Fruit fly (Drosophila melanogaster) whole organism, embryonic: Measurements from ENCODE around the gene Scox.

ENCODE experiments used
- ATbp ChIP-seq: fragments of 200-800 bp; sonication (Bioruptor generic); optimal IDR thresholded peaks from 2 replicates; lab custom pipeline; 2017; ENCODE audit warnings: missing biosample characterization, mild to moderate bottlenecking, missing genetic modification characterization, missing genetic modification reagents
- Ada2b ChIP-seq: fragments of 200-800 bp; sonication (Bioruptor generic); IDR thresholded peaks from 2 replicates; pipeline ENCODE4 v1.3.6; 2022; ENCODE audit warnings: missing biosample characterization, missing genetic modification characterization
- Atf3 ChIP-seq: fragments of 200-800 bp; sonication (Bioruptor generic); optimal IDR thresholded peaks from 3 replicates; lab custom pipeline; 2016; ENCODE audit warnings: missing biosample characterization, missing genetic modification characterization
- B-H1 ChIP-seq: fragments of 200-800 bp; sonication (Bioruptor generic); IDR thresholded peaks from 3 replicates; pipeline ENCODE4 v1.3.6; 2022; ENCODE audit warnings: missing biosample characterization, missing genetic modification characterization
- BtbVII ChIP-seq: fragments of 200-800 bp; sonication (Bioruptor generic); optimal IDR thresholded peaks from 3 replicates; lab custom pipeline; 2017; ENCODE audit warnings: missing biosample characterization, mild to moderate bottlenecking, missing genetic modification characterization
- C15 ChIP-seq: fragments of 200-800 bp; sonication (Bioruptor generic); IDR thresholded peaks from 3 replicates; pipeline ENCODE4 v1.3.6; 2022; ENCODE audit warnings: missing biosample characterization, missing genetic modification characterization
- CG11456 ChIP-seq: fragments of 200-800 bp; sonication (Bioruptor generic); IDR thresholded peaks from 3 replicates; pipeline ENCODE4 v1.3.6; 2022; ENCODE audit warnings: missing biosample characterization, missing genetic modification characterization
- CG12299 ChIP-seq: fragments of 200-800 bp; sonication (Bioruptor generic); optimal IDR thresholded peaks from 2 replicates; lab custom pipeline; 2018; ENCODE audit warnings: missing biosample characterization, mild to moderate bottlenecking, missing genetic modification characterization
- CG1233 ChIP-seq: fragments of 200-800 bp; sonication (Bioruptor generic); optimal IDR thresholded peaks from 4 replicates; lab custom pipeline; 2018; ENCODE audit warnings: missing biosample characterization, mild to moderate bottlenecking, missing genetic modification characterization
- CG12744 ChIP-seq: fragments of 200-800 bp; sonication (Bioruptor generic); optimal IDR thresholded peaks from 2 replicates; lab custom pipeline; 2016; ENCODE audit warnings: missing biosample characterization, missing genetic modification characterization
- CG14667 ChIP-seq: fragments of 200-800 bp; sonication (Bioruptor generic); IDR thresholded peaks from 2 replicates; pipeline ENCODE4 v1.3.6; 2022; ENCODE audit warnings: missing biosample characterization, missing genetic modification characterization
- CG14710 ChIP-seq: fragments of 200-800 bp; sonication (Bioruptor generic); optimal IDR thresholded peaks from 3 replicates; lab custom pipeline; 2019; ENCODE audit warnings: missing biosample characterization, mild to moderate bottlenecking, missing genetic modification characterization, moderate library complexity
- CG1603 ChIP-seq: fragments of 200-800 bp; sonication (Bioruptor generic); optimal IDR thresholded peaks from 2 replicates; lab custom pipeline; 2019; ENCODE audit warnings: missing biosample characterization, mild to moderate bottlenecking, missing genetic modification characterization, moderate library complexity
- CG16863 ChIP-seq: fragments of 200-800 bp; sonication (Bioruptor generic); optimal IDR thresholded peaks from 3 replicates; lab custom pipeline; 2016; ENCODE audit warnings: missing biosample characterization, missing genetic modification characterization
- CG18011 ChIP-seq: fragments of 200-800 bp; sonication (Bioruptor generic); optimal IDR thresholded peaks from 2 replicates; lab custom pipeline; 2017; ENCODE audit warnings: missing biosample characterization, missing genetic modification characterization, mild to moderate bottlenecking, moderate library complexity, missing genotype
- CG2202 ChIP-seq: fragments of 200-800 bp; sonication (Bioruptor generic); optimal IDR thresholded peaks from 2 replicates; lab custom pipeline; 2018; ENCODE audit warnings: missing biosample characterization, mild to moderate bottlenecking, missing genetic modification characterization
- CG2712 ChIP-seq: fragments of 200-800 bp; optimal IDR thresholded peaks from 3 replicates; lab custom pipeline; 2019; ENCODE audit warnings: missing biosample characterization, mild to moderate bottlenecking, missing genetic modification characterization, moderate library complexity
- CG31224 ChIP-seq: fragments of 200-800 bp; sonication (Bioruptor generic); IDR thresholded peaks from 2 replicates; pipeline ENCODE4 v1.3.6; 2022; ENCODE audit warnings: missing biosample characterization, missing genetic modification characterization
- CG32532 ChIP-seq: fragments of 200-800 bp; sonication (Bioruptor generic); IDR thresholded peaks from 2 replicates; pipeline ENCODE4 v1.3.6; 2022; ENCODE audit warnings: missing biosample characterization, missing genetic modification characterization
- CG42726 ChIP-seq: fragments of 200-800 bp; sonication (Bioruptor generic); IDR thresholded peaks from 2 replicates; pipeline ENCODE4 v1.3.6; 2022; ENCODE audit warnings: missing biosample characterization, missing genetic modification characterization; ENCODE audit not compliant: partially characterized antibody
- CG4328 ChIP-seq: fragments of 200-800 bp; sonication (Bioruptor generic); optimal IDR thresholded peaks from 3 replicates; lab custom pipeline; 2017; ENCODE audit warnings: missing biosample characterization, missing genetic modification reagents, missing genetic modification characterization
- CG4820 ChIP-seq: fragments of 200-800 bp; sonication (Bioruptor generic); optimal IDR thresholded peaks from 3 replicates; lab custom pipeline; 2016; ENCODE audit warnings: missing biosample characterization, missing genetic modification characterization
- CG6689 ChIP-seq: fragments of 200-800 bp; sonication (Bioruptor generic); IDR thresholded peaks from 2 replicates; pipeline ENCODE4 v1.3.6; 2022; ENCODE audit warnings: missing biosample characterization, missing genetic modification characterization
- CG9437 ChIP-seq: fragments of 200-800 bp; sonication (Bioruptor generic); optimal IDR thresholded peaks from 2 replicates; lab custom pipeline; 2018; ENCODE audit warnings: missing biosample characterization, mild to moderate bottlenecking, missing genetic modification characterization
- Doc2 ChIP-seq: fragments of 200-800 bp; sonication (Bioruptor generic); IDR thresholded peaks from 2 replicates; pipeline ENCODE4 v1.3.6; 2022; ENCODE audit warnings: missing biosample characterization, missing genetic modification characterization
- Elba2 ChIP-seq: fragments of 200-800 bp; sonication (Bioruptor generic); optimal IDR thresholded peaks from 3 replicates; lab custom pipeline; 2016; ENCODE audit warnings: missing biosample characterization, missing genetic modification characterization
- HLH3B ChIP-seq: fragments of 200-800 bp; sonication (Bioruptor generic); IDR thresholded peaks from 2 replicates; pipeline ENCODE4 v1.3.6; 2022; ENCODE audit warnings: missing biosample characterization, missing genetic modification characterization
- Hr39 ChIP-seq: fragments of >200 bp; optimal IDR thresholded peaks from 2 replicates; lab custom pipeline; 2017
- Jarid2 ChIP-seq: fragments of 200-800 bp; sonication (Bioruptor generic); optimal IDR thresholded peaks from 3 replicates; lab custom pipeline; 2017; ENCODE audit warnings: mild to moderate bottlenecking, missing biosample characterization, missing genetic modification reagents, missing genetic modification characterization
- Meics ChIP-seq: fragments of 200-800 bp; sonication (Bioruptor generic); optimal IDR thresholded peaks from 2 replicates; lab custom pipeline; 2017; ENCODE audit warnings: missing biosample characterization, mild to moderate bottlenecking, missing genetic modification characterization
- NC2α ChIP-seq: fragments of 200-800 bp; sonication (Bioruptor generic); optimal IDR thresholded peaks from 2 replicates; lab custom pipeline; 2016; ENCODE audit warnings: missing biosample characterization, missing genetic modification characterization
- Sin3A ChIP-seq: fragments of >200 bp; optimal IDR thresholded peaks from 2 replicates; lab custom pipeline; 2018
- Spps ChIP-seq: fragments of 200-800 bp; sonication (Bioruptor generic); optimal IDR thresholded peaks from 2 replicates; lab custom pipeline; 2018; ENCODE audit warnings: missing biosample characterization, mild to moderate bottlenecking, missing genetic modification characterization
- Taf1 ChIP-seq: fragments of 200-800 bp; sonication (Bioruptor generic); IDR thresholded peaks from 2 replicates; pipeline ENCODE4 v1.3.6; 2022; ENCODE audit warnings: missing biosample characterization, missing genetic modification characterization
- aop ChIP-seq: fragments of 200-800 bp; sonication (Bioruptor generic); IDR thresholded peaks from 2 replicates; pipeline ENCODE4 v1.3.6; 2022; ENCODE audit warnings: missing biosample characterization, missing genetic modification characterization
- crp ChIP-seq, 2 experiments: fragments of 200-800 bp; sonication (Bioruptor generic); optimal IDR thresholded peaks; 2 replicates in 1 of 2; 3 replicates in 1 of 2; lab custom pipeline; 2017; ENCODE audit warnings: missing biosample characterization in 2 of 2, missing genetic modification characterization in 2 of 2, mild to moderate bottlenecking in 1 of 2, moderate library complexity in 1 of 2
- cwo ChIP-seq: fragments of 200-800 bp; sonication (Bioruptor generic); optimal IDR thresholded peaks from 3 replicates; lab custom pipeline; 2017; ENCODE audit warnings: missing biosample characterization, missing genetic modification characterization, mild to moderate bottlenecking, moderate library complexity, missing genetic modification reagents
- da ChIP-seq: fragments of 200-800 bp; sonication (Bioruptor generic); optimal IDR thresholded peaks from 2 replicates; lab custom pipeline; 2016; ENCODE audit warnings: missing biosample characterization, missing genetic modification characterization
- ems ChIP-seq: fragments of 200-800 bp; sonication (Bioruptor generic); optimal IDR thresholded peaks from 3 replicates; lab custom pipeline; 2016; ENCODE audit warnings: missing biosample characterization, missing genetic modification characterization
- en ChIP-seq: fragments of 200-800 bp; sonication (Bioruptor generic); optimal IDR thresholded peaks from 2 replicates; lab custom pipeline; 2016; ENCODE audit warnings: missing biosample characterization, missing genetic modification characterization
- exex ChIP-seq: fragments of 200-800 bp; sonication (Bioruptor generic); optimal IDR thresholded peaks from 4 replicates; lab custom pipeline; 2018; ENCODE audit warnings: missing biosample characterization, mild to moderate bottlenecking, missing genetic modification characterization, moderate library complexity
- ind ChIP-seq: fragments of 200-800 bp; sonication (Bioruptor generic); optimal IDR thresholded peaks from 3 replicates; lab custom pipeline; 2016; ENCODE audit warnings: missing biosample characterization, missing genetic modification characterization
- mam ChIP-seq: fragments of 200-800 bp; sonication (Bioruptor generic); optimal IDR thresholded peaks from 3 replicates; lab custom pipeline; 2016; ENCODE audit warnings: missing biosample characterization, missing genetic modification characterization
- mld ChIP-seq: fragments of 200-800 bp; sonication (Bioruptor generic); IDR thresholded peaks from 3 replicates; pipeline ENCODE4 v1.3.6; 2022; ENCODE audit warnings: missing biosample characterization, missing genetic modification characterization; ENCODE audit not compliant: partially characterized antibody
- oc ChIP-seq: fragments of 200-800 bp; sonication (Bioruptor generic); optimal IDR thresholded peaks from 2 replicates; lab custom pipeline; 2018; ENCODE audit warnings: missing biosample characterization, mild to moderate bottlenecking, missing genetic modification characterization, moderate library complexity
- repo ChIP-seq: fragments of 200-800 bp; sonication (Bioruptor generic); optimal IDR thresholded peaks from 2 replicates; lab custom pipeline; 2016; ENCODE audit warnings: missing biosample characterization, missing genetic modification characterization
- sens ChIP-seq: fragments of 200-800 bp; sonication (Bioruptor generic); peaks from one replicate; lab custom pipeline; 2016; ENCODE audit warnings: missing biosample characterization, missing genetic modification characterization
- sob ChIP-seq: fragments of 200-800 bp; sonication (Bioruptor generic); IDR thresholded peaks from 2 replicates; pipeline ENCODE4 v1.3.6; 2022; ENCODE audit warnings: missing biosample characterization, missing genetic modification characterization
- tin ChIP-seq: fragments of 200-800 bp; sonication (Bioruptor generic); optimal IDR thresholded peaks from 3 replicates; lab custom pipeline; 2016; ENCODE audit warnings: missing biosample characterization, missing genetic modification characterization
- toy ChIP-seq: fragments of 200-800 bp; sonication (Bioruptor generic); IDR thresholded peaks from 2 replicates; pipeline ENCODE4 v1.3.6; 2022; ENCODE audit warnings: missing biosample characterization, missing genetic modification characterization
- twi ChIP-seq: fragments of 200-800 bp; optimal IDR thresholded peaks from 2 replicates; lab custom pipeline; 2019; ENCODE audit warnings: missing biosample characterization, mild to moderate bottlenecking, missing genetic modification characterization, moderate library complexity
- zen ChIP-seq: fragments of 200-800 bp; sonication (Bioruptor generic); optimal IDR thresholded peaks from 3 replicates; lab custom pipeline; 2018; ENCODE audit warnings: missing biosample characterization, mild to moderate bottlenecking, missing genetic modification characterization, moderate library complexity

The Scox gene

DNA sequence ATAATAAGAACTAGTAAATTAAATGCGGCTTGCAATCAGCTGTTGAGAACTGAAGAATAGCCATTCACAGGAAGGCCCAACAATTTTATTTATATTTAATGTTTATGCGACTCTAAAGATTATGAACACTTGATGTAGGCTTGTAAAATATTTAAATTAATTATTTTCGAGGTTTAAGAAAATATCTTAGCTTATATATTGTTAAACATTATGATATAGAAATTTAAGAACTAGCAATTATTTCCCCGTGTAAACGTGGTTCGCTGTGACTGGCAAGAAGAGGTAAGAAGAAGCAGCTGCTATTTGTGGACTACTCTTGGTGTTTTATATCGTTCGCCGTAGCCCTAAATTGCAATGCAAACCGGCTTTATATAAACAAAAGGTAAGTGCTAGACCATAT lies 23.4 kb downstream of the Scox start, which contains the start of the genes mRpL24 and betaggt-I (continued):
- TF ChIP-seq Ada2b (GFP tag; lab: Robert Waterston, UW) = peak; percentile 96
- peak; percentile 88 for TF ChIP-seq toy (GFP tag; lab: Robert Waterston, UW)
- TF ChIP-seq CG4328 = peak; percentile 94
- TF ChIP-seq BtbVII (GFP tag; lab: Kevin White, UChicago) = peak; percentile 92
- peak; percentile 94 for TF ChIP-seq ind (GFP tag; lab: Kevin White, UChicago)
- peak; percentile 1 for TF ChIP-seq Sin3A (lab: Kevin White, UChicago)
- peak; percentile 95 for TF ChIP-seq oc (tag; lab: Kevin White, UChicago)
- peak; percentile 96 for TF ChIP-seq CG14710 (tag; lab: Kevin White, UChicago)
- TF ChIP-seq CG12744 (GFP tag; lab: Kevin White, UChicago) = peak; percentile 78
- TF ChIP-seq sens (GFP tag; lab: Kevin White, UChicago) = peak; percentile 97
- peak; percentile 96 for TF ChIP-seq Meics (GFP tag; lab: Kevin White, UChicago)
- no peak for TF ChIP-seq CG42726 (GFP tag; lab: Robert Waterston, UW)
- peak; percentile 75 for TF ChIP-seq Jarid2 (GFP tag; lab: Kevin White, UChicago)
- TF ChIP-seq CG31224 = peak; percentile 93
- TF ChIP-seq sob (GFP tag; lab: Robert Waterston, UW) = peak; percentile 97
- TF ChIP-seq cwo (GFP tag; lab: Kevin White, UChicago) = peak; percentile 89
- peak; percentile 42 for TF ChIP-seq en (GFP tag; lab: Kevin White, UChicago)
- peak; percentile 38 to 94 for TF ChIP-seq crp (GFP tag; optimal IDR thresholded peaks at IDR 0.05; lab: Kevin White, UChicago)
- peak; percentile 80 for TF ChIP-seq CG16863 (GFP tag; lab: Kevin White, UChicago)
- TF ChIP-seq tin (GFP tag; lab: Kevin White, UChicago) = peak; percentile 90
- peak; percentile 96 for TF ChIP-seq CG12299 (tag; lab: Kevin White, UChicago)
- TF ChIP-seq CG2712 (tag; lab: Kevin White, UChicago) = peak; percentile 98
- TF ChIP-seq CG4820 = peak; percentile 100
- peak; percentile 84 for TF ChIP-seq Doc2
- TF ChIP-seq Hr39 = no peak
- TF ChIP-seq da = peak; percentile 44
- peak; percentile 94 for TF ChIP-seq CG11456
- TF ChIP-seq Elba2 = peak; percentile 60
- TF ChIP-seq aop (GFP tag; lab: Robert Waterston, UW) = peak; percentile 87
- TF ChIP-seq ems (GFP tag; lab: Kevin White, UChicago) = peak; percentile 57
- TF ChIP-seq twi (tag; lab: Kevin White, UChicago) = peak; percentile 93
- TF ChIP-seq CG6689 (GFP tag; lab: Robert Waterston, UW) = peak; percentile 98
- peak; percentile 12 for TF ChIP-seq repo
- peak; percentile 95 for TF ChIP-seq zen (tag; lab: Kevin White, UChicago)
- peak; percentile 87 for TF ChIP-seq exex
- TF ChIP-seq CG32532 = peak; percentile 97
- peak; percentile 50 for TF ChIP-seq NC2α (GFP tag; lab: Kevin White, UChicago)
- TF ChIP-seq mld (GFP tag; lab: Robert Waterston, UW) = no peak
- peak; percentile 93 for TF ChIP-seq CG14667 (GFP tag; lab: Robert Waterston, UW)
- peak; percentile 94 for TF ChIP-seq Spps (tag; lab: Kevin White, UChicago)
- TF ChIP-seq CG18011 (GFP tag; lab: Kevin White, UChicago) = peak; percentile 85
- peak; percentile 69 for TF ChIP-seq Atf3
- peak; percentile 96 for TF ChIP-seq HLH3B (GFP tag; lab: Robert Waterston, UW)
- TF ChIP-seq CG1233 = peak; percentile 95
- TF ChIP-seq C15 = peak; percentile 70; the same call in 1 of the 3 replicates
- TF ChIP-seq CG1603 (tag; lab: Kevin White, UChicago) = peak; percentile 84
- TF ChIP-seq CG2202 (tag; lab: Kevin White, UChicago) = peak; percentile 89
- TF ChIP-seq mam (GFP tag; lab: Kevin White, UChicago) = peak; percentile 83
- TF ChIP-seq CG9437 (GFP tag; lab: Kevin White, UChicago) = peak; percentile 87
- TF ChIP-seq B-H1 (GFP tag; lab: Robert Waterston, UW) = peak; percentile 96
- TF ChIP-seq Taf1 (GFP tag; lab: Robert Waterston, UW) = peak; percentile 85
- peak; percentile 89 for TF ChIP-seq ATbp
